Worm (Caenorhabditis elegans) whole organism, L2 larva: ENCODE results near the gene pqn-10.

Experiments
- R02D3.7 ChIP-seq: fragments of 150-350 bp; optimal IDR thresholded peaks from 2 replicates; lab custom pipeline; 2014; ENCODE audit warnings: missing biosample characterization, missing genetic modification characterization
- Y55F3AM.14 ChIP-seq: fragments of 200-800 bp; sonication (Bioruptor generic); optimal IDR thresholded peaks from 2 replicates; lab custom pipeline; 2018; ENCODE audit warnings: mild to moderate bottlenecking, missing genetic modification characterization, missing compliant biosample characterization
- ama-1 ChIP-seq: fragments of 150-350 bp; optimal IDR thresholded peaks from 2 replicates; lab custom pipeline; 2018; ENCODE audit warnings: inconsistent platforms
- ceh-16 ChIP-seq: fragments of 150-350 bp; optimal IDR thresholded peaks from 2 replicates; lab custom pipeline; 2014; ENCODE audit warnings: missing biosample characterization, missing genetic modification characterization
- fos-1 ChIP-seq: fragments of 150-350 bp; optimal IDR thresholded peaks from 2 replicates; lab custom pipeline; 2014; ENCODE audit warnings: missing biosample characterization, missing genetic modification characterization
- lin-11 ChIP-seq: fragments of 150-350 bp; sonication (generic microtip); optimal IDR thresholded peaks from 2 replicates; lab custom pipeline; 2014; ENCODE audit warnings: missing biosample characterization, missing genetic modification characterization, inconsistent platforms, mixed read lengths
- mab-5 ChIP-seq: fragments of 150-350 bp; optimal IDR thresholded peaks from 2 replicates; lab custom pipeline; 2014; ENCODE audit warnings: missing biosample characterization, missing genetic modification characterization
- nhr-10 ChIP-seq: sonication (generic microtip); optimal IDR thresholded peaks from 2 replicates; lab custom pipeline; 2017; ENCODE audit warnings: missing biosample characterization, missing genetic modification characterization
- nhr-12 ChIP-seq: fragments of 150-350 bp; optimal IDR thresholded peaks from 2 replicates; lab custom pipeline; 2014; ENCODE audit warnings: missing biosample characterization, missing genetic modification characterization
- unc-39 ChIP-seq: fragments of 150-350 bp; optimal IDR thresholded peaks from 2 replicates; lab custom pipeline; 2014; ENCODE audit warnings: missing biosample characterization, missing genetic modification characterization
- unc-62 ChIP-seq: fragments of 150-350 bp; optimal IDR thresholded peaks from 2 replicates; lab custom pipeline; 2014; ENCODE audit warnings: missing biosample characterization, missing genetic modification reagents, missing genetic modification characterization
- ztf-1 ChIP-seq: fragments of 200-800 bp; sonication (Bioruptor generic); conservative IDR thresholded peaks from 2 replicates; pipeline ENCODE4 v1.3.6; 2022; ENCODE audit warnings: missing genetic modification characterization, missing compliant biosample characterization

- TF ChIP-seq nhr-12 (no peak), Y55F3AM.14 (GFP tag; lab: Kevin White, UChicago) (no peak), unc-62 (GFP tag; lab: Kevin White, UChicago) (no peak), R02D3.7 (tag; lab: Kevin White, UChicago) (no peak), nhr-10 (tag; lab: Kevin White, UChicago) (no peak), ama-1 (lab: Kevin White, UChicago) (no peak), unc-39 (tag; lab: Kevin White, UChicago) (no peak), mab-5 (tag; lab: Kevin White, UChicago) (no peak), ztf-1 (GFP tag; lab: Robert Waterston, UW) (no peak), lin-11 (tag; lab: Kevin White, UChicago) (no peak), fos-1 (tag; lab: Kevin White, UChicago) (no peak), ceh-16 (tag; lab: Kevin White, UChicago) (no peak)
Measured at ce11 chrIII:6507832-6508231, 20.2 kb upstream of the pqn-10 start, which contains the start of gene F23F12.12.
